Fruit fly (Drosophila melanogaster) ovary, adult (tissue): ENCODE data around the gene Pfdn5.

ENCODE experiments used
- CG17801 ChIP-seq: fragments of 200-800 bp; optimal IDR thresholded peaks from 2 replicates; lab custom pipeline; 2019; ENCODE audit warnings: missing biosample characterization, mild to moderate bottlenecking, missing genetic modification characterization, moderate library complexity; ENCODE audit not compliant: partially characterized antibody

Pfdn5 gene

dm6 chr3R:22467939-22468571 lies 18.8 kb upstream of the Pfdn5 start, which contains the start of the genes CG5377 and Nrx-1:
TSS of gene CG5377 (minus strand) at chr3R:22468157.
TSS of gene Nrx-1 (plus strand) at chr3R:22468512.
- peak; percentile 32 for TF ChIP-seq CG17801 (GFP tag; lab: Kevin White, UChicago)

- TF ChIP-seq CG17801 (GFP tag; lab: Kevin White, UChicago), result no peak
These were observed 17.9 kb upstream of the Pfdn5 start for dm6 chr3R:22468829-22469487.

- TF ChIP-seq CG17801 (GFP tag; lab: Kevin White, UChicago), result no peak
These were observed 16.8 kb upstream of the Pfdn5 start for dm6 chr3R:22470064-22470463.

dm6 chr3R:22483537-22483936 lies 3.3 kb upstream of the Pfdn5 start:
- no peak for TF ChIP-seq CG17801 (GFP tag; lab: Kevin White, UChicago)

dm6 chr3R:22488855-22489254 lies 2.0 kb downstream of the Pfdn5 start, which contains the start of gene CG5376:
TSS of gene CG5376 (minus strand) at chr3R:22488955.
- TF ChIP-seq CG17801 (GFP tag; lab: Kevin White, UChicago), result no peak

- peak; percentile 65 for TF ChIP-seq CG17801 (GFP tag; lab: Kevin White, UChicago)
These were observed 4.4 kb downstream of the Pfdn5 start, which contains the start of the genes CCT1 and tHMG1 for dm6 chr3R:22491088-22491879. TSS of gene CCT1 (minus strand) at chr3R:22491439. TSS of gene tHMG1 (plus strand) at chr3R:22491829.

dm6 chr3R:22492767-22493166 lies 5.9 kb downstream of the Pfdn5 start, which contains the start of gene tHMG2:
TSS of gene tHMG2 (plus strand) at chr3R:22492953.
- TF ChIP-seq CG17801 (GFP tag; lab: Kevin White, UChicago), result no peak

dm6 chr3R:22494523-22495309 lies 7.9 kb downstream of the Pfdn5 start:
- TF ChIP-seq CG17801 (GFP tag; lab: Kevin White, UChicago), result no peak

dm6 chr3R:22497025-22497424 lies 10.2 kb downstream of the Pfdn5 start, which contains the start of gene Octbeta1R:
TSS of gene Octbeta1R (plus strand) at chr3R:22497215.
- no peak for TF ChIP-seq CG17801 (GFP tag; lab: Kevin White, UChicago)

- no peak for TF ChIP-seq CG17801 (GFP tag; lab: Kevin White, UChicago)
These were observed 16.8 kb downstream of the Pfdn5 start for dm6 chr3R:22503630-22504029.

- no peak for TF ChIP-seq CG17801 (GFP tag; lab: Kevin White, UChicago)
These were observed 28.5 kb downstream of the Pfdn5 start for dm6 chr3R:22515384-22515783.

- TF ChIP-seq CG17801 (GFP tag; lab: Kevin White, UChicago), result no peak
These were observed 31.4 kb downstream of the Pfdn5 start for dm6 chr3R:22518285-22518684.

- TF ChIP-seq CG17801 (GFP tag; lab: Kevin White, UChicago), result no peak
These were observed 31.9 kb downstream of the Pfdn5 start for dm6 chr3R:22518760-22519159.

- TF ChIP-seq CG17801 (GFP tag; lab: Kevin White, UChicago), result no peak
These were observed 33.6 kb downstream of the Pfdn5 start for dm6 chr3R:22520481-22520880.
